Fruit fly (Drosophila melanogaster) whole organism, embryonic: ENCODE data around the gene Ythdf.
A peak's percentile ranks its signal among the peaks of the same experiment; 100 is the strongest.

Source experiments
- ATbp ChIP-seq: fragments of 200-800 bp; sonication (Bioruptor generic); optimal IDR thresholded peaks from 2 replicates; lab custom pipeline; 2017; ENCODE audit warnings: missing biosample characterization, mild to moderate bottlenecking, missing genetic modification characterization, missing genetic modification reagents
- Aef1 ChIP-seq: fragments of 200-800 bp; sonication (Bioruptor generic); IDR thresholded peaks from 3 replicates; pipeline ENCODE4 v1.3.6; 2022; ENCODE audit warnings: missing biosample characterization, missing genetic modification characterization
- B-H1 ChIP-seq: fragments of 200-800 bp; sonication (Bioruptor generic); IDR thresholded peaks from 3 replicates; pipeline ENCODE4 v1.3.6; 2022; ENCODE audit warnings: missing biosample characterization, missing genetic modification characterization
- Blimp-1 ChIP-seq: fragments of 200-800 bp; sonication (Bioruptor generic); optimal IDR thresholded peaks from 3 replicates; lab custom pipeline; 2018; ENCODE audit warnings: missing biosample characterization, missing genetic modification characterization, mild to moderate bottlenecking, moderate library complexity, missing genetic modification reagents
- CG10209 ChIP-seq: fragments of 200-800 bp; sonication (Bioruptor generic); optimal IDR thresholded peaks from 3 replicates; lab custom pipeline; 2017; ENCODE audit warnings: missing biosample characterization, mild to moderate bottlenecking, missing genetic modification characterization, missing genetic modification reagents
- CG11085 ChIP-seq: fragments of 200-800 bp; sonication (Bioruptor generic); IDR thresholded peaks from 2 replicates; pipeline ENCODE4 v1.3.6; 2022; ENCODE audit warnings: missing biosample characterization, missing genetic modification characterization
- CG12219 ChIP-seq: fragments of 200-800 bp; sonication (Bioruptor generic); optimal IDR thresholded peaks from 3 replicates; lab custom pipeline; 2018; ENCODE audit warnings: missing biosample characterization, mild to moderate bottlenecking, missing genetic modification characterization
- CG12236 ChIP-seq: fragments of 200-800 bp; sonication (Bioruptor generic); optimal IDR thresholded peaks from 2 replicates; lab custom pipeline; 2016; ENCODE audit warnings: missing biosample characterization, missing genetic modification characterization
- CG12391 ChIP-seq: fragments of 200-800 bp; sonication (Bioruptor generic); optimal IDR thresholded peaks from 3 replicates; lab custom pipeline; 2018; ENCODE audit warnings: missing biosample characterization, mild to moderate bottlenecking, missing genetic modification characterization, moderate library complexity
- CG14860 ChIP-seq: fragments of 200-800 bp; sonication (Bioruptor generic); IDR thresholded peaks from 3 replicates; pipeline ENCODE4 v1.3.6; 2022; ENCODE audit warnings: missing biosample characterization, missing genetic modification characterization; ENCODE audit not compliant: partially characterized antibody
- CG16813 ChIP-seq: fragments of 200-800 bp; sonication (Bioruptor generic); IDR thresholded peaks from 3 replicates; pipeline ENCODE4 v1.3.6; 2022; ENCODE audit warnings: missing biosample characterization, missing genetic modification characterization; ENCODE audit not compliant: partially characterized antibody
- CG17328 ChIP-seq: fragments of 200-800 bp; sonication (Bioruptor generic); IDR thresholded peaks from 2 replicates; pipeline ENCODE4 v1.3.6; 2022; ENCODE audit warnings: missing biosample characterization, missing genetic modification characterization
- CG17802 ChIP-seq: fragments of 200-800 bp; sonication (Bioruptor generic); optimal IDR thresholded peaks from 2 replicates; lab custom pipeline; 2018; ENCODE audit warnings: missing biosample characterization, mild to moderate bottlenecking, missing genetic modification characterization, moderate library complexity
- CG17829 ChIP-seq: fragments of 200-800 bp; optimal IDR thresholded peaks from 2 replicates; lab custom pipeline; 2019; ENCODE audit warnings: missing biosample characterization, mild to moderate bottlenecking, missing genetic modification characterization, moderate library complexity
- CG18476 ChIP-seq: fragments of 200-800 bp; sonication (Bioruptor generic); optimal IDR thresholded peaks from 2 replicates; lab custom pipeline; 2016; ENCODE audit warnings: missing biosample characterization, mild to moderate bottlenecking, missing genetic modification characterization
- CG18599 ChIP-seq: fragments of 200-800 bp; sonication (Bioruptor generic); optimal IDR thresholded peaks from 3 replicates; lab custom pipeline; 2017; ENCODE audit warnings: missing biosample characterization, missing genetic modification characterization, mild to moderate bottlenecking, moderate library complexity, missing genetic modification reagents
- CG2712 ChIP-seq: fragments of 200-800 bp; optimal IDR thresholded peaks from 3 replicates; lab custom pipeline; 2019; ENCODE audit warnings: missing biosample characterization, mild to moderate bottlenecking, missing genetic modification characterization, moderate library complexity
- CG5180 ChIP-seq: fragments of 200-800 bp; sonication (Bioruptor generic); optimal IDR thresholded peaks from 3 replicates; lab custom pipeline; 2017; ENCODE audit warnings: missing biosample characterization, missing genetic modification characterization, mild to moderate bottlenecking, moderate library complexity, missing genetic modification reagents
- CG8089 ChIP-seq: fragments of 200-800 bp; sonication (Bioruptor generic); optimal IDR thresholded peaks from 3 replicates; lab custom pipeline; 2016; ENCODE audit warnings: missing biosample characterization, missing genetic modification characterization
- CG9797 ChIP-seq: fragments of 200-800 bp; sonication (Bioruptor generic); optimal IDR thresholded peaks from 3 replicates; lab custom pipeline; 2018; ENCODE audit warnings: missing biosample characterization, mild to moderate bottlenecking, missing genetic modification characterization
- CkIIα-i1 ChIP-seq: fragments of 200-800 bp; sonication (Bioruptor generic); IDR thresholded peaks from 2 replicates; pipeline ENCODE4 v1.3.6; 2022; ENCODE audit warnings: missing biosample characterization, missing genetic modification characterization
- D19A ChIP-seq: fragments of 200-800 bp; optimal IDR thresholded peaks from 3 replicates; lab custom pipeline; 2019; ENCODE audit warnings: missing biosample characterization, mild to moderate bottlenecking, missing genetic modification characterization, moderate library complexity
- Doc2 ChIP-seq: fragments of 200-800 bp; sonication (Bioruptor generic); IDR thresholded peaks from 2 replicates; pipeline ENCODE4 v1.3.6; 2022; ENCODE audit warnings: missing biosample characterization, missing genetic modification characterization
- Drgx ChIP-seq: fragments of 200-800 bp; sonication (Bioruptor generic); IDR thresholded peaks from 2 replicates; pipeline ENCODE4 v1.3.6; 2022; ENCODE audit warnings: missing biosample characterization, missing genetic modification characterization
- MESR4 ChIP-seq: fragments of 200-800 bp; sonication (Bioruptor generic); optimal IDR thresholded peaks from 2 replicates; lab custom pipeline; 2018; ENCODE audit warnings: missing biosample characterization, mild to moderate bottlenecking, missing genetic modification characterization, moderate library complexity
- NC2α ChIP-seq: fragments of 200-800 bp; sonication (Bioruptor generic); optimal IDR thresholded peaks from 2 replicates; lab custom pipeline; 2016; ENCODE audit warnings: missing biosample characterization, missing genetic modification characterization
- NK7.1 ChIP-seq: fragments of 200-800 bp; sonication (Bioruptor generic); optimal IDR thresholded peaks from 3 replicates; lab custom pipeline; 2016; ENCODE audit warnings: missing biosample characterization, missing genetic modification characterization
- Sox100B ChIP-seq: fragments of 200-800 bp; sonication (Bioruptor generic); optimal IDR thresholded peaks from 3 replicates; lab custom pipeline; 2018; ENCODE audit warnings: missing biosample characterization, mild to moderate bottlenecking, missing genetic modification characterization
- Xbp1 ChIP-seq: fragments of 200-800 bp; sonication (Bioruptor generic); optimal IDR thresholded peaks from 3 replicates; lab custom pipeline; 2016; ENCODE audit warnings: missing biosample characterization, mild to moderate bottlenecking, missing genetic modification characterization
- az2 ChIP-seq: fragments of 200-800 bp; sonication (Bioruptor generic); optimal IDR thresholded peaks from 3 replicates; lab custom pipeline; 2016; ENCODE audit warnings: missing biosample characterization, missing genetic modification characterization
- bsh ChIP-seq, 2 experiments: fragments of 200-800 bp; sonication (Bioruptor generic); optimal IDR thresholded peaks; 2 replicates each; lab custom pipeline; 2017 to 2018; ENCODE audit warnings: mild to moderate bottlenecking in 2 of 2, missing biosample characterization in 2 of 2, missing genetic modification characterization in 2 of 2, moderate library complexity in 1 of 2
- cato ChIP-seq: fragments of 200-800 bp; sonication (Bioruptor generic); optimal IDR thresholded peaks from 2 replicates; lab custom pipeline; 2016; ENCODE audit warnings: missing biosample characterization, missing genetic modification characterization, borderline replicate concordance
- caup ChIP-seq: fragments of 200-800 bp; sonication (Bioruptor generic); optimal IDR thresholded peaks from 3 replicates; lab custom pipeline; 2017; ENCODE audit warnings: missing biosample characterization, mild to moderate bottlenecking, missing genetic modification characterization, moderate library complexity; ENCODE audit not compliant: severe bottlenecking
- crp ChIP-seq, 2 experiments: fragments of 200-800 bp; sonication (Bioruptor generic); optimal IDR thresholded peaks; 2 replicates in 1 of 2; 3 replicates in 1 of 2; lab custom pipeline; 2017; ENCODE audit warnings: missing biosample characterization in 2 of 2, missing genetic modification characterization in 2 of 2, mild to moderate bottlenecking in 1 of 2, moderate library complexity in 1 of 2
- gfzf ChIP-seq: fragments of 200-800 bp; sonication (Bioruptor generic); optimal IDR thresholded peaks from 2 replicates; lab custom pipeline; 2016; ENCODE audit warnings: missing biosample characterization, mild to moderate bottlenecking, missing genetic modification characterization, moderate library complexity
- gsb ChIP-seq: fragments of 200-800 bp; sonication (Bioruptor generic); IDR thresholded peaks from 2 replicates; pipeline ENCODE4 v1.3.6; 2022; ENCODE audit warnings: missing biosample characterization, missing genetic modification characterization
- inv ChIP-seq: fragments of 200-800 bp; sonication (Bioruptor generic); IDR thresholded peaks from 2 replicates; pipeline ENCODE4 v1.3.6; 2022; ENCODE audit warnings: missing biosample characterization, missing genetic modification characterization; ENCODE audit not compliant: partially characterized antibody
- kni ChIP-seq: fragments of 200-800 bp; sonication (Bioruptor generic); optimal IDR thresholded peaks from 3 replicates; lab custom pipeline; 2017; ENCODE audit warnings: mild to moderate bottlenecking, missing biosample characterization, missing genetic modification reagents, missing genetic modification characterization
- knrl ChIP-seq: fragments of 200-800 bp; sonication (Bioruptor generic); IDR thresholded peaks from 3 replicates; pipeline ENCODE4 v1.3.6; 2022; ENCODE audit warnings: missing biosample characterization, missing genetic modification characterization; ENCODE audit not compliant: partially characterized antibody
- lilli ChIP-seq: fragments of 200-800 bp; sonication (Bioruptor generic); optimal IDR thresholded peaks from 3 replicates; lab custom pipeline; 2016; ENCODE audit warnings: missing biosample characterization, missing genetic modification characterization
- mld ChIP-seq: fragments of 200-800 bp; sonication (Bioruptor generic); IDR thresholded peaks from 3 replicates; pipeline ENCODE4 v1.3.6; 2022; ENCODE audit warnings: missing biosample characterization, missing genetic modification characterization; ENCODE audit not compliant: partially characterized antibody
- nerfin-1 ChIP-seq: fragments of 200-800 bp; sonication (Bioruptor generic); optimal IDR thresholded peaks from 3 replicates; lab custom pipeline; 2019; ENCODE audit warnings: missing biosample characterization, mild to moderate bottlenecking, missing genetic modification characterization, moderate library complexity
- nom ChIP-seq: fragments of 200-800 bp; sonication (Bioruptor generic); optimal IDR thresholded peaks from 2 replicates; lab custom pipeline; 2017; ENCODE audit warnings: missing biosample characterization, missing genetic modification characterization, mild to moderate bottlenecking, moderate library complexity, missing genetic modification reagents
- ranshi ChIP-seq: fragments of 200-800 bp; sonication (Bioruptor generic); IDR thresholded peaks from 2 replicates; pipeline ENCODE4 v1.3.6; 2022; ENCODE audit warnings: missing biosample characterization, missing genetic modification characterization
- sisA ChIP-seq: fragments of 200-800 bp; sonication (Bioruptor generic); IDR thresholded peaks from 2 replicates; pipeline ENCODE4 v1.3.6; 2022; ENCODE audit warnings: missing biosample characterization, missing genetic modification characterization
- slbo ChIP-seq: fragments of 200-800 bp; sonication (Bioruptor generic); IDR thresholded peaks from 2 replicates; pipeline ENCODE4 v1.3.6; 2022; ENCODE audit warnings: missing biosample characterization, missing genetic modification characterization
- sna ChIP-seq: fragments of 200-800 bp; sonication (Bioruptor generic); IDR thresholded peaks from 2 replicates; pipeline ENCODE4 v1.3.6; 2022; ENCODE audit warnings: missing biosample characterization, missing genetic modification characterization; ENCODE audit not compliant: partially characterized antibody
- sr ChIP-seq: fragments of 200-800 bp; sonication (Bioruptor generic); IDR thresholded peaks from 3 replicates; pipeline ENCODE4 v1.3.6; 2022; ENCODE audit warnings: missing biosample characterization, missing genetic modification characterization
- twi ChIP-seq: fragments of 200-800 bp; optimal IDR thresholded peaks from 2 replicates; lab custom pipeline; 2019; ENCODE audit warnings: missing biosample characterization, mild to moderate bottlenecking, missing genetic modification characterization, moderate library complexity
- vfl ChIP-seq: fragments of 200-800 bp; sonication (Bioruptor generic); optimal IDR thresholded peaks from 2 replicates; lab custom pipeline; 2016; ENCODE audit warnings: missing biosample characterization, missing genetic modification characterization

Ythdf gene

dm6 chr3R:25047504-25047903 lies 8.5 kb upstream of the Ythdf start, which contains the start of gene CG11790 (continued):
- TF ChIP-seq CG12219 (GFP tag; lab: Kevin White, UChicago) (no peak), CG9797 (GFP tag; lab: Kevin White, UChicago) (no peak), CG11085 (GFP tag; lab: Robert Waterston, UW) (no peak), sisA (GFP tag; lab: Robert Waterston, UW) (no peak), CG2712 (tag; lab: Kevin White, UChicago) (no peak), knrl (GFP tag; lab: Robert Waterston, UW) (peak; percentile 73; the same call in 1 of the 3 replicates), Aef1 (GFP tag; lab: Robert Waterston, UW) (no peak), kni (no peak), sr (no peak), sna (GFP tag; lab: Robert Waterston, UW) (peak; percentile 75), lilli (GFP tag; lab: Kevin White, UChicago) (peak; percentile 7), CG18599 (GFP tag; lab: Kevin White, UChicago) (no peak), crp (GFP tag; optimal IDR thresholded peaks at IDR 0.05; lab: Kevin White, UChicago) (no peak), Drgx (GFP tag; lab: Robert Waterston, UW) (no peak), NK7.1 (no peak), Sox100B (no peak), CG5180 (GFP tag; lab: Kevin White, UChicago) (no peak), CG18476 (no peak), ranshi (GFP tag; lab: Robert Waterston, UW) (no peak), NC2α (GFP tag; lab: Kevin White, UChicago) (no peak), nerfin-1 (tag; lab: Kevin White, UChicago) (no peak), Doc2 (GFP tag; lab: Robert Waterston, UW) (no peak), gsb (GFP tag; lab: Robert Waterston, UW) (no peak), CkIIα-i1 (GFP tag; lab: Robert Waterston, UW) (no peak), mld (GFP tag; lab: Robert Waterston, UW) (peak; percentile 73), Xbp1 (GFP tag; lab: Kevin White, UChicago) (no peak), az2 (GFP tag; lab: Kevin White, UChicago) (no peak), nom (GFP tag; lab: Kevin White, UChicago) (peak; percentile 45), Blimp-1 (no peak), B-H1 (GFP tag; lab: Robert Waterston, UW) (no peak), CG12391 (tag; lab: Kevin White, UChicago) (no peak), inv (GFP tag; lab: Robert Waterston, UW) (peak; percentile 51; the same call in 1 of the 2 replicates), D19A (tag; lab: Kevin White, UChicago) (no peak), ATbp (GFP tag; lab: Kevin White, UChicago) (no peak), CG8089 (GFP tag; lab: Kevin White, UChicago) (no peak), CG12236 (no peak), CG17328 (GFP tag; lab: Robert Waterston, UW) (no peak), gfzf (GFP tag; lab: Kevin White, UChicago) (peak; percentile 25), CG17802 (tag; lab: Kevin White, UChicago) (no peak), CG16813 (peak; percentile 66), CG17829 (tag; lab: Kevin White, UChicago) (peak; percentile 7), cato (no peak), CG14860 (peak; percentile 71), twi (tag; lab: Kevin White, UChicago) (no peak), MESR4 (GFP tag; lab: Kevin White, UChicago) (peak; percentile 52), bsh (GFP tag; optimal IDR thresholded peaks at IDR 0.05; lab: Kevin White, UChicago) (no peak), vfl (no peak), slbo (GFP tag; lab: Robert Waterston, UW) (no peak), caup (GFP tag; lab: Kevin White, UChicago) (no peak), CG10209 (GFP tag; lab: Kevin White, UChicago) (no peak)
